Worm (Caenorhabditis elegans): ENCODE data around the gene set-1.

Gene set-1

DNA sequence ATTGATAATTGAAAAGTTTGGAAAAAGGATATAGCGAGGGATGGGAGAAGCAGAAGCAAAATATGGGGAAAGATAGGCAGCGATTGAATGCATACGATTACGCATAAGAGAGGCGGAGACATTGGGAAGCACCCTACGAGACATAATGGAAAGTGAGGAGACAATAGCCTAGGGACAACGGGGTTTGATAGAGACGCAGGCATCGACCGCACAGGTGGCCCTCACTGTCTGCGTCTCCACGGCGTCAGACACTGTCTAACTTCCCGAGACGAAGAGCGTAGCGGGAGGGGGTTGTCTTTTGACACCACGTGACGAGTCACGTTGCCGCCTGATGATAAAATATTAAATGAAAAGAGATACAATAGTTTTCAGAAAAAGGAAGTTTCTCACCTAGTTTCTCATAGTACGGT, 31.2 kb downstream of the set-1 start (continued):
- TF ChIP-seq pqm-1 (tag; optimal IDR thresholded peaks at IDR 0.05) (no peak), T23F11.4 (GFP tag; optimal IDR thresholded peaks at IDR 0.05) (no peak), sox-4 (tag; optimal IDR thresholded peaks at IDR 0.05) (no peak), hlh-13 (GFP tag; optimal IDR thresholded peaks at IDR 0.05) (no peak), ceh-6 (GFP tag; optimal IDR thresholded peaks at IDR 0.05) (no peak), hlh-30 (tag; optimal IDR thresholded peaks at IDR 0.05; ENCODE audit: insufficient read depth) (peak; percentile 96), pha-2 (tag; optimal IDR thresholded peaks at IDR 0.05) (no peak), ceh-34 (tag; optimal IDR thresholded peaks at IDR 0.05) (peak; percentile 27), unc-55 (GFP tag; optimal IDR thresholded peaks at IDR 0.05) (peak; percentile 88), C08G9.2 (tag; optimal IDR thresholded peaks at IDR 0.05) (no peak), ceh-14 (tag; optimal IDR thresholded peaks at IDR 0.05) (peak; percentile 9), unc-86 (tag; optimal IDR thresholded peaks at IDR 0.05) (no peak), ceh-30 (tag; optimal IDR thresholded peaks at IDR 0.05) (no peak), F13H6.1 (tag; optimal IDR thresholded peaks at IDR 0.05) (no peak), Y22D7AL.16 (tag; optimal IDR thresholded peaks at IDR 0.05) (no peak), fax-1 (tag; optimal IDR thresholded peaks at IDR 0.05) (no peak), syd-9 (tag; optimal IDR thresholded peaks at IDR 0.05) (no peak), ama-1 (optimal IDR thresholded peaks at IDR 0.05) (no peak), pat-9 (tag; optimal IDR thresholded peaks at IDR 0.05) (no peak), nhr-232 (tag; optimal IDR thresholded peaks at IDR 0.05) (no peak), nfya-1 (tag; optimal IDR thresholded peaks at IDR 0.05) (peak; percentile 62)

DNA sequence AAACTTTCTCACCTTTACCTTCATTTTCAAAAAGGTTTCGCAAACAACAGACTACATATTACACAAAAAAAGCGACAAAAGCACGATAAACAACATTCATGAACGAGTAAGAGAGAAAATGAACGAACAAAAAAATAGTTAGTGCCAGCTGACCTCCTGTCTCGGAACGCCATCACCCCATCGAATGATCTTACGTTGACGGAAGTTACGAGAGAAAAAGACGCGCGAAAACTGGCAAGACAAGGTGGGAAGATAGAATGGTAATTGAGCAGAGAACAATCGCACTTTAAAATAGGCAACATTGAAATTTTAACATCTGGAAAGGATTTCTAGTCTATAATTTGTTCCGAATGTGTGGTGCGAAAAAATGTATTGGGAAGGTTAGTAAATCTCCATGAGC, 32.0 kb downstream of the set-1 start:
- TF ChIP-seq ttx-3 (tag; optimal IDR thresholded peaks at IDR 0.05) (no peak), hlh-13 (GFP tag; optimal IDR thresholded peaks at IDR 0.05) (no peak), T23F11.4 (GFP tag; optimal IDR thresholded peaks at IDR 0.05) (no peak), ceh-45 (GFP tag; IDR thresholded peaks at IDR 0.05) (no peak), che-1 (tag; optimal IDR thresholded peaks at IDR 0.05) (no peak), elt-4 (tag; optimal IDR thresholded peaks at IDR 0.05) (no peak)

DNA sequence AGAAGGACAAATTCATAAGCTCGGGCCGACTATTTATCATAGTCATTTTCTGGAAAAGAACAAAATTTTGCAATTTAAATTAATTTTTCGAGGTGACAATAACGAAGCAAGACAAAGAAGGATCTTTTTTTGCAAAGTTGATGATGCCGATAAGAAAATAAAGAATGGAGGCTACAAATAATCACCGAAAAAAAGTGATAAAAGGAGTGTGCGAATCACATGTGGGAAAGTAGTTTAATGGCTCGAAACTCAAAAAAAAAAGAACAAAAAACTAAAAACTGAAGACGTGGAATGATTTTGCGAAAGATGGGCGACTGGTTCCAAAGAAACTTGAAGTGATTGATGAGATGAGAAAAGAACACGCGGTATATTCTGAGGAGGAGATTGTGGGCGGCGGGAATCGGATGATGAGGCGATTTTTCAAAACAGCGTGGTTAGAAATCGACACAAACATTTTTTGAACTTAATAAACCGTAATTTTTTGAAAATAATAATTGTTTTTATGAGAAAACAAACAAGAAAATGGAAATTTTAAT, 32.7 kb downstream of the set-1 start, which contains the start of gene atgl-1:
Gene atgl-1 (minus strand): TSS at position 51 of the 536 bp plus-strand sequence.
- TF ChIP-seq tbx-7 (tag; optimal IDR thresholded peaks at IDR 0.05) (no peak), F13H6.1 (tag; optimal IDR thresholded peaks at IDR 0.05) (no peak), unc-42 (tag; optimal IDR thresholded peaks at IDR 0.05) (no peak), che-1 (tag; optimal IDR thresholded peaks at IDR 0.05) (no peak), hlh-13 (GFP tag; optimal IDR thresholded peaks at IDR 0.05) (no peak)

DNA sequence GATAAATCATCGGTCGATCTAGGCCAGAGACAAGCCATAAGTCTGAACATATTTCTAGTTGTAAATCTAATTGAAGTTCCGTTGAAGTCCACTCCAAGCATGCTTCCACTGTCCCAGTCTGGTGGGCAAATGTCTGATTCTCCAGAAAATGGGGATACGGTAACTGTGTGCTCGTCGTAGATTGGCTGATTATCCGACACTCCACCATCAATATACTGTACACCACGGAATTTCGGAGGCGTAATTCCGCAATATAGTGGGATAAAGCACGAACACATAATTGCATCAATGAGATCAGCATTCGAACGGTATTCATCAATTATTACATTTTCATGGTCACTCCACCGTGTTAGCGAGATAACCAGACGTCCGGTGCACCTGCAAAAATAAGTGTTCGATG, 33.9 kb downstream of the set-1 start:
- TF ChIP-seq npax-4 (tag; optimal IDR thresholded peaks at IDR 0.05), result no peak
- no peak for TF ChIP-seq tbx-2 (tag; optimal IDR thresholded peaks at IDR 0.05)
- TF ChIP-seq pqm-1 (tag; optimal IDR thresholded peaks at IDR 0.05), result no peak
- TF ChIP-seq pax-1 (tag; optimal IDR thresholded peaks at IDR 0.05), result no peak
- TF ChIP-seq pha-4 (tag; optimal IDR thresholded peaks at IDR 0.05), result no peak
- TF ChIP-seq fkh-6 (tag; optimal IDR thresholded peaks at IDR 0.05), result no peak
- no peak for TF ChIP-seq pat-9 (tag; optimal IDR thresholded peaks at IDR 0.05)
- no peak for TF ChIP-seq lin-11 (tag; optimal IDR thresholded peaks at IDR 0.05)
- TF ChIP-seq mec-3 (tag; optimal IDR thresholded peaks at IDR 0.05; ENCODE audit: borderline replicate concordance), result no peak
- no peak for TF ChIP-seq elt-4 (tag; optimal IDR thresholded peaks at IDR 0.05)
- TF ChIP-seq F13H6.1 (tag; optimal IDR thresholded peaks at IDR 0.05), result no peak
- no peak for TF ChIP-seq ceh-48 (tag; optimal IDR thresholded peaks at IDR 0.05)
- no peak for TF ChIP-seq ztf-16 (tag; optimal IDR thresholded peaks at IDR 0.05)
- no peak for TF ChIP-seq hlh-30 (tag; optimal IDR thresholded peaks at IDR 0.05; ENCODE audit: insufficient read depth)
